Fruit fly (Drosophila melanogaster): ENCODE data around the gene CG8086.
A peak's percentile ranks its signal among the peaks of the same experiment; 100 is the strongest.

Gene CG8086

DNA sequence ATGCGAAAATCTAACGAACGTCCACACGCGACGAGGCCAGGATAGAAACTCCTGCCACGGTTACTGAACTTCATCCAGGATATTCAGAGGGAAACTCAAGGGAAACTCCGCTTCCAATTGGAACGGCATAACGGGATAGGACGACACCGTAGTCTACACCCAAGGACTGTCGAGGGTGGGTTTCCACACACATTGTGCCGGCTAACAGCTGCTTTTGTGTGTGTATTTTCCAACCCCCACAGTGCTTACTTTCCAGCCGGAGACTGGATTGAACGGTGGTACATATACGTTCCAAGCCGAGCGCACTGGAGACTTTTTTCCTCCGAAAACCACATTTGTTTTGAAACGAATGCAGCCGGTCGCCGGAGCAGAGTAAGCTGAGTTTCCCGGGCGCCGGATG lies 39.8 kb upstream of the CG8086 start (continued):
- TF ChIP-seq sc (optimal IDR thresholded peaks at IDR 0.05), result no peak
- TF ChIP-seq sc (GFP tag; optimal IDR thresholded peaks at IDR 0.05), result no peak
- TF ChIP-seq psq (GFP tag; optimal IDR thresholded peaks at IDR 0.05), result no peak
- TF ChIP-seq CG7928 (GFP tag; optimal IDR thresholded peaks at IDR 0.05), result no peak
- no peak for TF ChIP-seq CG1792 (GFP tag; optimal IDR thresholded peaks at IDR 0.05)
- TF ChIP-seq CG18599 (GFP tag; optimal IDR thresholded peaks at IDR 0.05), result no peak
- TF ChIP-seq CG16815 (GFP tag; optimal IDR thresholded peaks at IDR 0.05), result no peak
- no peak for TF ChIP-seq CG10654 (GFP tag; optimal IDR thresholded peaks at IDR 0.05)
- TF ChIP-seq Taf1 (GFP tag; IDR thresholded peaks at IDR 0.05), result no peak

DNA sequence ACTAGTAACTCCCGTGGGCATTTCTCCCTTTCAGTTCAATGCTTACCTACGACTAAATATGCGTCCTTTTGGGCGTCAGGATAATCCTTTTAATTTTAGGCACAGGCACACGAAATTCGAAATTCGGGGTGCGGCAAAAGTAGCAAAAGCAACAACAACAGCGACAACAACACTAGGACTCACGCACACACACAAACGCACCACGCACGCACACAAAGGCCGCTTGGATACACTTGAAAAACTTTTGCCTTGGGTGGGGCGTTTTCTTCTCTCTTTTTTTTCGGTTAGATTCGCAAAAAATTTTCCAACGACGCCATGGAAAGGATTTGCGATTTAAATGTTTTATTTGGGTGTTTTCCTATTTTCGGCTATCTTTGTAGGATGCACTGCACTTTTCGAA lies 39.1 kb upstream of the CG8086 start:
- TF ChIP-seq E2f2 (GFP tag; IDR thresholded peaks at IDR 0.05) (no peak), CG6791 (GFP tag; IDR thresholded peaks at IDR 0.05; ENCODE audit: partially characterized antibody) (0 out of 3 replicates have a peak, but pooled peaks have one; percentile 13), CG42726 (GFP tag; IDR thresholded peaks at IDR 0.05; ENCODE audit: partially characterized antibody) (no peak), chm (GFP tag; IDR thresholded peaks at IDR 0.05) (peak; percentile 31; the same call in 1 of the 2 replicates), cg (GFP tag; optimal IDR thresholded peaks at IDR 0.05) (peak; percentile 64), zfh1 (GFP tag; IDR thresholded peaks at IDR 0.05) (no peak), Doc3 (GFP tag; IDR thresholded peaks at IDR 0.05; ENCODE audit: partially characterized antibody) (no peak), sqz (GFP tag; optimal IDR thresholded peaks at IDR 0.05) (peak; percentile 33), CG4328 (GFP tag; optimal IDR thresholded peaks at IDR 0.05) (no peak), CG9437 (GFP tag; optimal IDR thresholded peaks at IDR 0.05) (no peak), Rfx (GFP tag; IDR thresholded peaks at IDR 0.05) (0 out of 2 replicates have a peak, but pooled peaks have one; percentile 22), Dip3 (GFP tag; optimal IDR thresholded peaks at IDR 0.05) (no peak), hbn (GFP tag; IDR thresholded peaks at IDR 0.05; ENCODE audit: partially characterized antibody) (no peak), lab (GFP tag; optimal IDR thresholded peaks at IDR 0.05) (no peak), CG7556 (GFP tag; optimal IDR thresholded peaks at IDR 0.05) (peak; percentile 11), dpn (GFP tag; optimal IDR thresholded peaks at IDR 0.05) (no peak), kay (GFP tag; optimal IDR thresholded peaks at IDR 0.05) (no peak), maf-S (GFP tag; optimal IDR thresholded peaks at IDR 0.05) (no peak), gt (GFP tag; IDR thresholded peaks at IDR 0.05) (no peak), CG11456 (GFP tag; IDR thresholded peaks at IDR 0.05) (no peak), CG7745 (tag; optimal IDR thresholded peaks at IDR 0.05) (peak; percentile 14), CG2712 (tag; optimal IDR thresholded peaks at IDR 0.05) (no peak), sob (GFP tag; IDR thresholded peaks at IDR 0.05) (no peak), oc (tag; optimal IDR thresholded peaks at IDR 0.05) (peak; percentile 22), dimm (GFP tag; IDR thresholded peaks at IDR 0.05) (no peak), Med (GFP tag) (peak; percentile 41), CG10321 (GFP tag; IDR thresholded peaks at IDR 0.05) (no peak), zf30C (GFP tag; optimal IDR thresholded peaks at IDR 0.05) (peak; percentile 78), row (GFP tag; IDR thresholded peaks at IDR 0.05) (peak; percentile 25; the same call in 1 of the 3 replicates), GATAe (GFP tag; conservative IDR thresholded peaks at IDR 0.05) (no peak), tin (GFP tag; optimal IDR thresholded peaks at IDR 0.05) (no peak), yki (optimal IDR thresholded peaks at IDR 0.05) (no peak), CG17186 (GFP tag; optimal IDR thresholded peaks at IDR 0.05) (no peak), CG13894 (tag; optimal IDR thresholded peaks at IDR 0.05) (peak; percentile 24), cato (GFP tag; optimal IDR thresholded peaks at IDR 0.05; ENCODE audit: borderline replicate concordance) (no peak), sd (tag; optimal IDR thresholded peaks at IDR 0.05) (no peak), lmd (GFP tag; IDR thresholded peaks at IDR 0.05) (no peak), Atf6 (GFP tag; IDR thresholded peaks at IDR 0.05) (0 out of 2 replicates have a peak, but pooled peaks have one; percentile 23), z (GFP tag; IDR thresholded peaks at IDR 0.05) (no peak), CG3065 (GFP tag; optimal IDR thresholded peaks at IDR 0.05) (no peak), psq (GFP tag; optimal IDR thresholded peaks at IDR 0.05) (no peak), CG7372 (GFP tag; IDR thresholded peaks at IDR 0.05) (no peak), CTCF (GFP tag; optimal IDR thresholded peaks at IDR 0.05) (no peak), CG34422 (GFP tag; IDR thresholded peaks at IDR 0.05) (no peak)

Measured in whole organism, embryonic.